Worm (Caenorhabditis elegans) whole organism, L1 larva: ENCODE measurements around the gene F18A12.2.
"Not testable (repeated sequence)": the region's sequence is repeated elsewhere in the genome, so short reads cannot be mapped to it uniquely, and the experiment has no call there.

Source experiments
- C16A3.4 ChIP-seq: fragments of 150-350 bp; optimal IDR thresholded peaks from 2 replicates; lab custom pipeline; 2014; ENCODE audit warnings: missing biosample characterization, missing genetic modification characterization
- C34B4.2 ChIP-seq: sonication (generic microtip); optimal IDR thresholded peaks from 2 replicates; lab custom pipeline; 2017; ENCODE audit warnings: mild to moderate bottlenecking, missing genetic modification characterization, missing compliant biosample characterization
- aly-2 ChIP-seq: fragments of 150-350 bp; optimal IDR thresholded peaks from 2 replicates; lab custom pipeline; 2014; ENCODE audit warnings: missing biosample characterization, missing genetic modification characterization
- ama-1 ChIP-seq: fragments of 150-350 bp; optimal IDR thresholded peaks from 2 replicates; lab custom pipeline; 2014
- blmp-1 ChIP-seq: fragments of 150-350 bp; optimal IDR thresholded peaks from 2 replicates; lab custom pipeline; 2014; ENCODE audit warnings: missing biosample characterization, missing genetic modification characterization
- ceh-88 ChIP-seq: fragments of 200-800 bp; sonication (Bioruptor generic); IDR thresholded peaks from 2 replicates; pipeline ENCODE4 v1.3.6; 2022; ENCODE audit warnings: missing genetic modification characterization, missing compliant biosample characterization
- dsc-1 ChIP-seq: sonication (generic microtip); optimal IDR thresholded peaks from 2 replicates; lab custom pipeline; 2016; ENCODE audit warnings: mild to moderate bottlenecking, missing genetic modification characterization, missing compliant biosample characterization
- efl-1 ChIP-seq, 4 experiments: fragments of 150-350 bp; optimal IDR thresholded peaks in 3 of 4; peaks in 1 of 4; 1 replicate in 1 of 4; 2 replicates in 3 of 4; lab custom pipeline; 2014; ENCODE audit warnings: missing biosample characterization in 2 of 4, missing genetic modification characterization in 2 of 4, missing genetic modification reagents in 2 of 4
- egl-27 ChIP-seq, 2 experiments: fragments of 150-350 bp in 1 of 2; sonication (generic microtip); optimal IDR thresholded peaks; 3 replicates each; lab custom pipeline; 2017 to 2018; ENCODE audit warnings: missing biosample characterization in 2 of 2, missing genetic modification characterization in 2 of 2, missing genetic modification reagents in 2 of 2
- elt-2 ChIP-seq: sonication (generic microtip); optimal IDR thresholded peaks from 2 replicates; lab custom pipeline; 2016; ENCODE audit warnings: missing genetic modification characterization, mild to moderate bottlenecking, inconsistent platforms, missing compliant biosample characterization, missing genetic modification reagents
- elt-3 ChIP-seq, 6 experiments: fragments of 150-350 bp in 1 of 6; sonication (generic microtip); optimal IDR thresholded peaks; 2 replicates each; lab custom pipeline; 2017 to 2018; ENCODE audit warnings: missing biosample characterization in 6 of 6, missing genetic modification characterization in 6 of 6, inconsistent platforms in 1 of 6
- fkh-10 ChIP-seq: sonication (generic microtip); optimal IDR thresholded peaks from 2 replicates; lab custom pipeline; 2017; ENCODE audit warnings: missing biosample characterization, missing genetic modification reagents, missing genetic modification characterization
- grh-1 ChIP-seq: fragments of 200-800 bp; sonication (Bioruptor generic); IDR thresholded peaks from 2 replicates; pipeline ENCODE4 v1.3.6; 2022; ENCODE audit warnings: missing genetic modification reagents, missing genetic modification characterization, missing compliant biosample characterization
- hlh-17 ChIP-seq: fragments of 200-800 bp; sonication (Bioruptor generic); optimal IDR thresholded peaks from 2 replicates; lab custom pipeline; 2018; ENCODE audit warnings: missing genetic modification characterization, mild to moderate bottlenecking, missing compliant biosample characterization, moderate library complexity, borderline replicate concordance
- isw-1 ChIP-seq: fragments of 200-800 bp; sonication (Bioruptor generic); IDR thresholded peaks from 2 replicates; pipeline ENCODE4 v1.3.6; 2022; ENCODE audit warnings: missing genetic modification characterization, missing compliant biosample characterization
- jun-1 ChIP-seq: fragments of 150-350 bp; optimal IDR thresholded peaks from 2 replicates; lab custom pipeline; 2014; ENCODE audit warnings: missing biosample characterization, missing genetic modification reagents, missing genetic modification characterization
- lin-13 ChIP-seq: fragments of 150-350 bp; optimal IDR thresholded peaks from 2 replicates; lab custom pipeline; 2014; ENCODE audit warnings: missing biosample characterization, missing genetic modification reagents, missing genetic modification characterization
- lin-39 ChIP-seq: fragments of 150-350 bp; optimal IDR thresholded peaks from 2 replicates; lab custom pipeline; 2014; ENCODE audit warnings: missing biosample characterization, missing genetic modification reagents, missing genetic modification characterization
- lir-3 ChIP-seq: sonication (generic microtip); optimal IDR thresholded peaks from 2 replicates; lab custom pipeline; 2016; ENCODE audit warnings: mild to moderate bottlenecking, missing genetic modification characterization, moderate library complexity, missing compliant biosample characterization; ENCODE audit not compliant: poor library complexity
- mef-2 ChIP-seq: fragments of 150-350 bp; optimal IDR thresholded peaks from 2 replicates; lab custom pipeline; 2014; ENCODE audit warnings: missing biosample characterization, missing genetic modification characterization
- mep-1 ChIP-seq: fragments of 150-350 bp; optimal IDR thresholded peaks from 2 replicates; lab custom pipeline; 2014; ENCODE audit warnings: missing biosample characterization, missing genetic modification characterization
- nhr-11 ChIP-seq: fragments of 150-350 bp; optimal IDR thresholded peaks from 2 replicates; lab custom pipeline; 2014; ENCODE audit warnings: missing biosample characterization, missing genetic modification characterization
- nhr-47 ChIP-seq: sonication (generic microtip); optimal IDR thresholded peaks from 2 replicates; lab custom pipeline; 2016; ENCODE audit warnings: mild to moderate bottlenecking, missing genetic modification characterization, moderate library complexity, missing compliant biosample characterization
- nhr-76 ChIP-seq: sonication (generic microtip); optimal IDR thresholded peaks from 2 replicates; lab custom pipeline; 2017; ENCODE audit warnings: missing biosample characterization, missing genetic modification characterization
- nhr-77 ChIP-seq: fragments of 150-350 bp; optimal IDR thresholded peaks from 2 replicates; lab custom pipeline; 2014; ENCODE audit warnings: missing biosample characterization, missing genetic modification characterization
- nhr-84 ChIP-seq: sonication (generic microtip); optimal IDR thresholded peaks from 2 replicates; lab custom pipeline; 2017; ENCODE audit warnings: missing biosample characterization, missing genetic modification characterization
- nhr-90 ChIP-seq: sonication (generic microtip); optimal IDR thresholded peaks from 2 replicates; lab custom pipeline; 2016; ENCODE audit warnings: mild to moderate bottlenecking, missing genetic modification characterization, missing compliant biosample characterization; ENCODE audit not compliant: poor library complexity
- pqm-1 ChIP-seq: sonication (generic microtip); optimal IDR thresholded peaks from 3 replicates; lab custom pipeline; 2017; ENCODE audit warnings: missing biosample characterization, missing genetic modification characterization
- snpc-4 ChIP-seq: fragments of 150-350 bp; optimal IDR thresholded peaks from 2 replicates; lab custom pipeline; 2014; ENCODE audit warnings: missing biosample characterization, missing genetic modification characterization
- sox-4 ChIP-seq: sonication (generic microtip); optimal IDR thresholded peaks from 2 replicates; lab custom pipeline; 2016; ENCODE audit warnings: missing genetic modification characterization, missing compliant biosample characterization
- swsn-7 ChIP-seq: sonication (generic microtip); optimal IDR thresholded peaks from 2 replicates; lab custom pipeline; 2016; ENCODE audit warnings: missing genetic modification characterization, missing compliant biosample characterization
- tbx-2 ChIP-seq: sonication (generic microtip); optimal IDR thresholded peaks from 2 replicates; lab custom pipeline; 2016; ENCODE audit warnings: missing genetic modification characterization, missing compliant biosample characterization
- tlp-1 ChIP-seq: fragments of 150-350 bp; optimal IDR thresholded peaks from 2 replicates; lab custom pipeline; 2014; ENCODE audit warnings: missing biosample characterization, missing genetic modification characterization
- unc-130 ChIP-seq: fragments of 150-350 bp; optimal IDR thresholded peaks from 2 replicates; lab custom pipeline; 2017; ENCODE audit warnings: missing biosample characterization, missing genetic modification characterization, inconsistent platforms
- vab-15 ChIP-seq: sonication (generic microtip); optimal IDR thresholded peaks from 2 replicates; lab custom pipeline; 2017; ENCODE audit warnings: missing genotype, mild to moderate bottlenecking, missing genetic modification characterization, missing compliant biosample characterization
- xbp-1 ChIP-seq: sonication (generic microtip); optimal IDR thresholded peaks from 2 replicates; lab custom pipeline; 2016; ENCODE audit warnings: missing genetic modification characterization, missing compliant biosample characterization
- zag-1 ChIP-seq: fragments of 150-350 bp; optimal IDR thresholded peaks from 2 replicates; lab custom pipeline; 2014; ENCODE audit warnings: missing biosample characterization, missing genetic modification characterization
- zip-4 ChIP-seq: fragments of 200-800 bp; sonication (Bioruptor generic); optimal IDR thresholded peaks from 2 replicates; lab custom pipeline; 2018; ENCODE audit warnings: mild to moderate bottlenecking, missing genetic modification characterization, moderate library complexity, missing compliant biosample characterization
- ztf-11 ChIP-seq, 2 experiments: sonication (generic microtip); optimal IDR thresholded peaks; 2 replicates each; lab custom pipeline; 2016 to 2017; ENCODE audit warnings: missing genetic modification characterization in 2 of 2, missing biosample characterization in 1 of 2, missing compliant biosample characterization in 1 of 2

Gene F18A12.2

ce11 chrII:3449514-3449913, 34.9 kb downstream of the F18A12.2 start, which contains the start of gene C16C8.14:
C16C8.14 (plus strand) TSS chrII:3449814.
- TF ChIP-seq unc-130 (tag; lab: Kevin White, UChicago); nhr-77; isw-1 (GFP tag; lab: Robert Waterston, UW): not testable (repeated sequence)

ce11 chrII:3452421-3452820, 37.8 kb downstream of the F18A12.2 start, which contains the start of gene C16C8.12:
C16C8.12 (plus strand) TSS chrII:3452721.
- TF ChIP-seq mep-1 (tag; lab: Kevin White, UChicago) (no peak), grh-1 (GFP tag; lab: Robert Waterston, UW) (no peak), vab-15 (tag; lab: Kevin White, UChicago) (no peak), nhr-76 (tag; lab: Kevin White, UChicago) (no peak), swsn-7 (no peak), tlp-1 (tag; lab: Kevin White, UChicago) (no peak), nhr-11 (no peak), ztf-11 (tag; optimal IDR thresholded peaks at IDR 0.05; lab: Kevin White, UChicago) (no peak), aly-2 (tag; lab: Kevin White, UChicago) (no peak), C16A3.4 (tag; lab: Kevin White, UChicago) (no peak)
- TF ChIP-seq, all 84 proteins: peak for 0

- TF ChIP-seq dsc-1 (tag; lab: Kevin White, UChicago) (no peak), nhr-90 (no peak), elt-2 (tag; lab: Kevin White, UChicago) (no peak), sox-4 (tag; lab: Kevin White, UChicago) (no peak), ztf-11 (tag; optimal IDR thresholded peaks at IDR 0.05; lab: Kevin White, UChicago) (no peak), lir-3 (tag; lab: Kevin White, UChicago) (no peak), blmp-1 (no peak), tbx-2 (tag; lab: Kevin White, UChicago) (no peak), hlh-17 (GFP tag; lab: Kevin White, UChicago) (no peak), C16A3.4 (tag; lab: Kevin White, UChicago) (no peak), ceh-88 (GFP tag; lab: Robert Waterston, UW) (no peak), efl-1 (optimal IDR thresholded peaks at IDR 0.05; lab: Kevin White, UChicago) (no peak), efl-1 (GFP tag; optimal IDR thresholded peaks at IDR 0.05 in 1 of 2; lab: Kevin White, UChicago) (no peak), C34B4.2 (tag; lab: Kevin White, UChicago) (no peak), elt-3 (tag; optimal IDR thresholded peaks at IDR 0.05; lab: Kevin White, UChicago) (no peak), fkh-10 (no peak), zip-4 (no peak), jun-1 (tag; lab: Kevin White, UChicago) (no peak), aly-2 (tag; lab: Kevin White, UChicago) (no peak), nhr-84 (tag; lab: Kevin White, UChicago) (no peak), lin-39 (tag; lab: Kevin White, UChicago) (no peak)
Measured at ce11 chrII:3453521-3453920, 38.9 kb downstream of the F18A12.2 start, which contains the start of gene C16C8.11. C16C8.11 (plus strand) TSS chrII:3453708.

ce11 chrII:3458209-3458608, 43.5 kb downstream of the F18A12.2 start, which contains the start of the genes C16C8.26 and C16C8.19:
C16C8.26 (minus strand) TSS chrII:3458309.
C16C8.19 (plus strand) TSS chrII:3458487.
- TF ChIP-seq nhr-47 (tag; lab: Kevin White, UChicago) (no peak), mep-1 (tag; lab: Kevin White, UChicago) (no peak), xbp-1 (tag; lab: Kevin White, UChicago) (no peak), mef-2 (no peak), nhr-77 (no peak), tlp-1 (tag; lab: Kevin White, UChicago) (no peak), zag-1 (tag; lab: Kevin White, UChicago) (no peak), vab-15 (tag; lab: Kevin White, UChicago) (no peak), egl-27 (tag; optimal IDR thresholded peaks at IDR 0.05; lab: Kevin White, UChicago) (no peak), sox-4 (tag; lab: Kevin White, UChicago) (no peak), snpc-4 (tag; lab: Kevin White, UChicago) (no peak), pqm-1 (tag; lab: Kevin White, UChicago) (no peak), lir-3 (tag; lab: Kevin White, UChicago) (no peak), lin-13 (GFP tag; lab: Kevin White, UChicago) (no peak), ama-1 (lab: Kevin White, UChicago) (no peak)
